Fruit fly (Drosophila melanogaster) whole organism, embryonic: ENCODE data around the gene NC2beta.

Experiments
- ATbp ChIP-seq: fragments of 200-800 bp; sonication (Bioruptor generic); optimal IDR thresholded peaks from 2 replicates; lab custom pipeline; 2017; ENCODE audit warnings: missing biosample characterization, mild to moderate bottlenecking, missing genetic modification characterization, missing genetic modification reagents
- Atf6 ChIP-seq: fragments of 200-800 bp; sonication (Bioruptor generic); IDR thresholded peaks from 2 replicates; pipeline ENCODE4 v1.3.6; 2022; ENCODE audit warnings: missing biosample characterization, missing genetic modification characterization
- BEAF-32 ChIP-seq: fragments of 200-800 bp; sonication (Bioruptor generic); optimal IDR thresholded peaks from 3 replicates; lab custom pipeline; 2017; ENCODE audit warnings: missing biosample characterization, missing genetic modification characterization, mild to moderate bottlenecking, moderate library complexity, missing genetic modification reagents
- CG11560 ChIP-seq: fragments of 200-800 bp; sonication (Bioruptor generic); IDR thresholded peaks from 3 replicates; pipeline ENCODE4 v1.3.6; 2022; ENCODE audit warnings: missing biosample characterization, missing genetic modification characterization
- CG15269 ChIP-seq: fragments of 200-800 bp; sonication (Bioruptor generic); optimal IDR thresholded peaks from 2 replicates; lab custom pipeline; 2018; ENCODE audit warnings: missing biosample characterization, mild to moderate bottlenecking, missing genetic modification characterization, moderate library complexity
- CG15601 ChIP-seq: fragments of 200-800 bp; sonication (Bioruptor generic); optimal IDR thresholded peaks from 3 replicates; lab custom pipeline; 2019; ENCODE audit warnings: missing biosample characterization, mild to moderate bottlenecking, missing genetic modification characterization, moderate library complexity
- CG18262 ChIP-seq: fragments of 200-800 bp; optimal IDR thresholded peaks from 3 replicates; lab custom pipeline; 2019; ENCODE audit warnings: missing biosample characterization, mild to moderate bottlenecking, missing genetic modification characterization, moderate library complexity
- CG2120 ChIP-seq: fragments of 200-800 bp; sonication (Bioruptor generic); optimal IDR thresholded peaks from 3 replicates; lab custom pipeline; 2016; ENCODE audit warnings: missing biosample characterization, missing genetic modification characterization
- CG30403 ChIP-seq: fragments of 200-800 bp; sonication (Bioruptor generic); optimal IDR thresholded peaks from 3 replicates; lab custom pipeline; 2016; ENCODE audit warnings: missing biosample characterization, missing genetic modification characterization
- CG3838 ChIP-seq: fragments of 200-800 bp; sonication (Bioruptor generic); optimal IDR thresholded peaks from 3 replicates; lab custom pipeline; 2016; ENCODE audit warnings: missing biosample characterization, missing genetic modification characterization
- CG6654 ChIP-seq: fragments of 200-800 bp; sonication (Bioruptor generic); optimal IDR thresholded peaks from 2 replicates; lab custom pipeline; 2017; ENCODE audit warnings: missing biosample characterization, mild to moderate bottlenecking, missing genetic modification characterization
- CG9817 ChIP-seq: fragments of 200-800 bp; sonication (Bioruptor generic); optimal IDR thresholded peaks from 2 replicates; lab custom pipeline; 2018; ENCODE audit warnings: missing biosample characterization, mild to moderate bottlenecking, missing genetic modification characterization, moderate library complexity
- CG9876 ChIP-seq: fragments of 200-800 bp; sonication (Bioruptor generic); optimal IDR thresholded peaks from 2 replicates; lab custom pipeline; 2016; ENCODE audit warnings: missing biosample characterization, missing genetic modification characterization
- Chrac-16 ChIP-seq: fragments of 200-800 bp; sonication (Bioruptor generic); optimal IDR thresholded peaks from 3 replicates; lab custom pipeline; 2016; ENCODE audit warnings: missing biosample characterization, missing genetic modification characterization
- Dek ChIP-seq: fragments of 200-800 bp; sonication (Bioruptor generic); optimal IDR thresholded peaks from 3 replicates; lab custom pipeline; 2019; ENCODE audit warnings: missing biosample characterization, mild to moderate bottlenecking, missing genetic modification characterization, moderate library complexity
- Dip2 ChIP-seq: fragments of 200-800 bp; sonication (Bioruptor generic); IDR thresholded peaks from 2 replicates; pipeline ENCODE4 v1.3.6; 2022; ENCODE audit warnings: missing biosample characterization, missing genetic modification characterization
- Dll ChIP-seq: fragments of 200-800 bp; sonication (Bioruptor generic); IDR thresholded peaks from 4 replicates; pipeline ENCODE4 v1.3.6; 2022; ENCODE audit warnings: missing biosample characterization, missing genetic modification characterization; ENCODE audit not compliant: partially characterized antibody
- Doc3 ChIP-seq: fragments of 200-800 bp; sonication (Bioruptor generic); IDR thresholded peaks from 3 replicates; pipeline ENCODE4 v1.3.6; 2022; ENCODE audit warnings: missing biosample characterization, missing genetic modification characterization; ENCODE audit not compliant: partially characterized antibody
- HLH4C ChIP-seq: fragments of 200-800 bp; sonication (Bioruptor generic); IDR thresholded peaks from 3 replicates; pipeline ENCODE4 v1.3.6; 2022; ENCODE audit warnings: missing biosample characterization, missing genetic modification characterization; ENCODE audit not compliant: partially characterized antibody
- Lhr ChIP-seq: fragments of 200-800 bp; sonication (Bioruptor generic); optimal IDR thresholded peaks from 3 replicates; lab custom pipeline; 2017; ENCODE audit warnings: mild to moderate bottlenecking, missing biosample characterization, missing genetic modification reagents, missing genetic modification characterization
- Lim3 ChIP-seq: fragments of 200-800 bp; sonication (Bioruptor generic); IDR thresholded peaks from 2 replicates; pipeline ENCODE4 v1.3.6; 2022; ENCODE audit warnings: missing biosample characterization, missing genetic modification characterization
- Lpt ChIP-seq: fragments of >200 bp; optimal IDR thresholded peaks from 2 replicates; lab custom pipeline; 2018; ENCODE audit warnings: missing biosample characterization, missing genetic modification characterization
- Myb ChIP-seq: fragments of 200-800 bp; sonication (Bioruptor generic); optimal IDR thresholded peaks from 2 replicates; lab custom pipeline; 2016; ENCODE audit warnings: missing biosample characterization, missing genetic modification characterization
- Opbp ChIP-seq: fragments of 200-800 bp; sonication (Bioruptor generic); IDR thresholded peaks from 3 replicates; pipeline ENCODE4 v1.3.6; 2022; ENCODE audit warnings: missing biosample characterization, missing genetic modification characterization; ENCODE audit not compliant: partially characterized antibody
- Ptx1 ChIP-seq: fragments of 200-800 bp; sonication (Bioruptor generic); IDR thresholded peaks from 2 replicates; pipeline ENCODE4 v1.3.6; 2022; ENCODE audit warnings: missing biosample characterization, missing genetic modification characterization
- Xbp1 ChIP-seq: fragments of 200-800 bp; sonication (Bioruptor generic); optimal IDR thresholded peaks from 3 replicates; lab custom pipeline; 2016; ENCODE audit warnings: missing biosample characterization, mild to moderate bottlenecking, missing genetic modification characterization
- btn ChIP-seq: fragments of 200-800 bp; sonication (Bioruptor generic); optimal IDR thresholded peaks from 2 replicates; lab custom pipeline; 2016; ENCODE audit warnings: missing biosample characterization, missing genetic modification characterization
- croc ChIP-seq: fragments of 200-800 bp; sonication (Bioruptor generic); conservative IDR thresholded peaks from 3 replicates; pipeline ENCODE4 v1.3.6; 2022; ENCODE audit warnings: missing biosample characterization, missing genetic modification characterization
- ewg ChIP-seq: fragments of 200-800 bp; sonication (Bioruptor generic); optimal IDR thresholded peaks from 3 replicates; lab custom pipeline; 2017; ENCODE audit warnings: mild to moderate bottlenecking, missing biosample characterization, missing genetic modification reagents, missing genetic modification characterization
- fd102C ChIP-seq: fragments of 200-800 bp; sonication (Bioruptor generic); optimal IDR thresholded peaks from 2 replicates; lab custom pipeline; 2018; ENCODE audit warnings: missing biosample characterization, mild to moderate bottlenecking, missing genetic modification characterization, moderate library complexity
- fd3F ChIP-seq: fragments of 200-800 bp; sonication (Bioruptor generic); optimal IDR thresholded peaks from 2 replicates; lab custom pipeline; 2018; ENCODE audit warnings: missing biosample characterization, mild to moderate bottlenecking, missing genetic modification characterization, moderate library complexity
- fd64A ChIP-seq: fragments of 200-800 bp; sonication (Bioruptor generic); optimal IDR thresholded peaks from 3 replicates; lab custom pipeline; 2018; ENCODE audit warnings: missing biosample characterization, mild to moderate bottlenecking, missing genetic modification characterization
- gt ChIP-seq: fragments of 200-800 bp; sonication (Bioruptor generic); IDR thresholded peaks from 2 replicates; pipeline ENCODE4 v1.3.6; 2022; ENCODE audit warnings: missing biosample characterization, missing genetic modification characterization
- ind ChIP-seq: fragments of 200-800 bp; sonication (Bioruptor generic); optimal IDR thresholded peaks from 3 replicates; lab custom pipeline; 2016; ENCODE audit warnings: missing biosample characterization, missing genetic modification characterization
- jing ChIP-seq: fragments of 200-800 bp; sonication (Bioruptor generic); optimal IDR thresholded peaks from 2 replicates; lab custom pipeline; 2018; ENCODE audit warnings: missing biosample characterization, mild to moderate bottlenecking, missing genetic modification characterization
- lab ChIP-seq: fragments of 200-800 bp; sonication (Bioruptor generic); optimal IDR thresholded peaks from 3 replicates; lab custom pipeline; 2017; ENCODE audit warnings: missing biosample characterization, missing genetic modification characterization, mild to moderate bottlenecking, moderate library complexity, missing genetic modification reagents
- lilli ChIP-seq: fragments of 200-800 bp; sonication (Bioruptor generic); optimal IDR thresholded peaks from 3 replicates; lab custom pipeline; 2016; ENCODE audit warnings: missing biosample characterization, missing genetic modification characterization
- luna ChIP-seq: fragments of 200-800 bp; sonication (Bioruptor generic); optimal IDR thresholded peaks from 2 replicates; lab custom pipeline; 2016; ENCODE audit warnings: missing biosample characterization, missing genetic modification characterization
- nom ChIP-seq: fragments of 200-800 bp; sonication (Bioruptor generic); optimal IDR thresholded peaks from 2 replicates; lab custom pipeline; 2017; ENCODE audit warnings: missing biosample characterization, missing genetic modification characterization, mild to moderate bottlenecking, moderate library complexity, missing genetic modification reagents
- org-1 ChIP-seq: fragments of 200-800 bp; sonication (Bioruptor generic); optimal IDR thresholded peaks from 2 replicates; lab custom pipeline; 2017; ENCODE audit warnings: missing biosample characterization, missing genetic modification characterization
- pan ChIP-seq, 4 experiments: fragments of >200 bp in 3 of 4; fragments of 200-800 bp in 1 of 4; sonication (Bioruptor generic) in 1 of 4; optimal IDR thresholded peaks in 3 of 4; IDR thresholded peaks in 1 of 4; 2 replicates each; pipeline versions ENCODE4 v1.3.6 to Lab custom; 2017 to 2022; ENCODE audit warnings: missing biosample characterization in 2 of 4, missing genetic modification characterization in 2 of 4, mixed read lengths in 1 of 4
- tap ChIP-seq: fragments of 200-800 bp; optimal IDR thresholded peaks from 3 replicates; lab custom pipeline; 2019; ENCODE audit warnings: missing biosample characterization, mild to moderate bottlenecking, missing genetic modification characterization, moderate library complexity
- tin ChIP-seq: fragments of 200-800 bp; sonication (Bioruptor generic); optimal IDR thresholded peaks from 3 replicates; lab custom pipeline; 2016; ENCODE audit warnings: missing biosample characterization, missing genetic modification characterization
- tna ChIP-seq: fragments of 200-800 bp; sonication (Bioruptor generic); IDR thresholded peaks from 2 replicates; pipeline ENCODE4 v1.3.6; 2022; ENCODE audit warnings: missing biosample characterization, missing genetic modification characterization; ENCODE audit not compliant: partially characterized antibody
- zen ChIP-seq: fragments of 200-800 bp; sonication (Bioruptor generic); optimal IDR thresholded peaks from 3 replicates; lab custom pipeline; 2018; ENCODE audit warnings: missing biosample characterization, mild to moderate bottlenecking, missing genetic modification characterization, moderate library complexity
- zen2 ChIP-seq: fragments of 200-800 bp; sonication (Bioruptor generic); IDR thresholded peaks from 3 replicates; pipeline ENCODE4 v1.3.6; 2022; ENCODE audit warnings: missing biosample characterization, missing genetic modification characterization; ENCODE audit not compliant: partially characterized antibody

Gene NC2beta

DNA sequence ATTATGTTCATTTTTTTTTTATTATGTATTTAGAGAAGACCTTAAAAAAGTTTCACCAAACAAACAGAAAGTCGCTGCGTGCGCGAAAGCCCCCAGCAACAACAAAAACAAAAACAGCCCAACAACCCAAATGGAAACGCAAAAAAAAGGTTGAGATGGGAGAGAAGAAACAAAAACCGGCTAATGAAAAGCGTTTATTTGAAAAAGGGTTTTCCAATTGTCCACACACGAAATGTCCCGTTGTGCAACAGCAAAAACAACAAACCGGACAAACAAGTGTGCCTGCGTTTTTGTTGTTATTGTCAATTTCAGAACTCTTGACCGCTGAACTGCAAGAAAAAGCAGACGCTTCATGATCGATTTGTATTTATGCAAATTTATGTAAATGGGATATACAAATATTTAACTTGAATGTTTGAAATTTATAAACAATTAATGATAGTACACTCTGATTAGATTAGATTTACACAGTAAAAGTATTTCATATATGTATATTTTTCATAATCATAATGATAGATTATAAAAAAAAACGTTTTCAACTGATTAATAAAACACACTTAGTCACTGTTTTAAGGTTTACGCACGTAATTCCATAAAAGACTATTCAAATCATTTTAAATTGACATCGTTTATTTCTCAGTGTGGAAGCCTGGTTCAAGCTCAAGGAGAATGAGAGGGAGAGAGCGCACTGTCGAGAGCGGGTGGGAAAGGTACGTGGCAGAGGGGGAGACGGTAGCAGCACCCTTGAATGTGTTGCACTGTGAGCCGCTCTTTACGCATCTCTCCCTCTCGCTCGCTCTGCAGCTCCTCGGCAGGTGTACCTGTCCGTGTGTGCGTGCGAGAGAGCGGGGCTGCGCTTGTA lies 49.0 kb downstream of the NC2beta start (continued):
- peak; percentile 44 for TF ChIP-seq CG6654 (GFP tag; lab: Kevin White, UChicago)
- peak; percentile 25 for TF ChIP-seq CG9817 (tag; lab: Kevin White, UChicago)
- peak; percentile 48 for TF ChIP-seq lilli
- TF ChIP-seq CG18262 (tag; lab: Kevin White, UChicago) = peak; percentile 92
- no peak for TF ChIP-seq Lpt (GFP tag; lab: Kevin White, UChicago)
- peak; percentile 75 for TF ChIP-seq nom
- TF ChIP-seq fd64A (GFP tag; lab: Kevin White, UChicago) = no peak
- TF ChIP-seq jing (GFP tag; lab: Kevin White, UChicago) = peak; percentile 5
- peak; percentile 65 for TF ChIP-seq ATbp (GFP tag; lab: Kevin White, UChicago)
- TF ChIP-seq Atf6 = peak; percentile 49; the same call in 1 of the 2 replicates
- TF ChIP-seq fd3F (GFP tag; lab: Kevin White, UChicago) = peak; percentile 31
- no peak for TF ChIP-seq fd102C
- peak; percentile 72 for TF ChIP-seq croc
- no peak for TF ChIP-seq CG3838 (GFP tag; lab: Kevin White, UChicago)
- peak; percentile 72 for TF ChIP-seq lab (GFP tag; lab: Kevin White, UChicago)
- TF ChIP-seq CG11560 (tag; lab: Robert Waterston, UW) = no peak
- peak; percentile 79 for TF ChIP-seq Ptx1 (GFP tag; lab: Robert Waterston, UW)
- TF ChIP-seq ind (GFP tag; lab: Kevin White, UChicago) = peak; percentile 72
- no peak for TF ChIP-seq Myb
- TF ChIP-seq Dll (GFP tag; lab: Robert Waterston, UW) = no peak
- TF ChIP-seq CG2120 (GFP tag; lab: Kevin White, UChicago) = peak; percentile 31
- peak; percentile 29 for TF ChIP-seq Lhr
- TF ChIP-seq BEAF-32 (GFP tag; lab: Kevin White, UChicago) = no peak
- TF ChIP-seq Doc3 (GFP tag; lab: Robert Waterston, UW) = no peak
- TF ChIP-seq CG30403 (GFP tag; lab: Kevin White, UChicago) = peak; percentile 88
- TF ChIP-seq CG15601 (tag; lab: Kevin White, UChicago) = peak; percentile 73
- peak; percentile 64 for TF ChIP-seq tin
- TF ChIP-seq Xbp1 (GFP tag; lab: Kevin White, UChicago) = peak; percentile 73
- TF ChIP-seq Chrac-16 (GFP tag; lab: Kevin White, UChicago) = peak; percentile 49
- TF ChIP-seq zen (tag; lab: Kevin White, UChicago) = peak; percentile 81
- TF ChIP-seq Dip2 (GFP tag; lab: Robert Waterston, UW) = no peak
- peak; percentile 52 for TF ChIP-seq ewg (GFP tag; lab: Kevin White, UChicago)
- no peak for TF ChIP-seq luna (GFP tag; lab: Kevin White, UChicago)
- TF ChIP-seq tap (tag; lab: Kevin White, UChicago) = peak; percentile 51
- no peak for TF ChIP-seq zen2
- peak; percentile 67 for TF ChIP-seq org-1 (GFP tag; lab: Kevin White, UChicago)
- TF ChIP-seq CG9876 (GFP tag; lab: Kevin White, UChicago) = no peak
- TF ChIP-seq HLH4C (GFP tag; lab: Robert Waterston, UW) = no peak
- peak; percentile 45; the same call in 1 of the 2 replicates for TF ChIP-seq gt (GFP tag; lab: Robert Waterston, UW)
- TF ChIP-seq CG15269 (tag; lab: Kevin White, UChicago) = peak; percentile 72
- no peak for TF ChIP-seq tna
- no peak for TF ChIP-seq btn (GFP tag; lab: Kevin White, UChicago)
- no peak for TF ChIP-seq Lim3 (GFP tag; lab: Robert Waterston, UW)
- peak; percentile 41 for TF ChIP-seq Dek
- TF ChIP-seq pan (optimal IDR thresholded peaks at IDR 0.05; lab: Kevin White, UChicago) = no peak
- peak in 1 of 2 experiments; percentile 78 for TF ChIP-seq pan (GFP tag; optimal IDR thresholded peaks at IDR 0.05 in 1 of 2, IDR thresholded peaks at IDR 0.05 in 1 of 2)
- 0 out of 3 replicates have a peak, but pooled peaks have one; percentile 21 for TF ChIP-seq Opbp (GFP tag; lab: Robert Waterston, UW)
